Worm (Caenorhabditis elegans): ENCODE data around the gene Y51A2A.12.

The Y51A2A.12 gene

DNA sequence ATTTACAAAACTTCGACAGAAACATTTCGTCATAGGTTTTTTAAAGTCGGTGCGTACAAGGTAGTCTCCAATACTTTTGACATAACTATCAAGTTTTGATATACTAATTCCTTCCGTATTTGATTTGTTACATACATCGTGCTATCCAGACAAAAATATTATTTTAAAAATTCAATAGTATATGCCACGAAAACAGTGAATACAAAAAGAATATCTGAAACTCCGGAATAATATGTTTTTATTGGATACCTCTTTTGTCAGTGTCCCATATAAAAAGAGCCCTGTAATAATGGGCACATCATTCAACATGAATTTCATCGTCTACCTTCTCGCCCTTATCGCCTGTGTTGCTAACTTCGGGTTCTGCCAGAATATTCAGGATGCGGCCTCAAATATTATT lies at the start of gene Y51A2A.12:
Gene Y51A2A.12 (plus strand): TSS at position 301 of the 400 bp plus-strand sequence.
- TF ChIP-seq him-1 (tag; optimal IDR thresholded peaks at IDR 0.05) (no peak), dao-5 (tag; optimal IDR thresholded peaks at IDR 0.05) (no peak), W03F9.2 (tag; optimal IDR thresholded peaks at IDR 0.05) (no peak)

DNA sequence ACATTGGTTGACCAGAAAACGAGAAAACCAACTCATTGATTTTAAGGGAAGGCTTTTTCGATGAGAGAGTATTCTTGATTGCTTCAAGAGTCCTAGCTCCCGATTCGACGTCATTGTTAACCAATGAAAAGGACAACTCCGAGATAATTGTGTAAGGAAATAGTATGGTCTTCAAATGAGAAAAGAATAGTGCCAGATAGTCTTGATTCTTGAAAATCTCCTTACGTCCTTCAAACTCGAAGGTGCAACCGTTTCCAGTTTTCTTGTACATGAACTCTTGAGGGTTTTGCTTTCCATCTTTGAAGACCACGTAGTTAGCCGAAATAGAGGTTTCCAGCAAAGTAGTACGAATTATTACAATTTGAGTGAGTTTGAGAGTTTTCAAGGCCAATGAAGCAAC lies 49.2 kb upstream of the Y51A2A.12 start:
- TF ChIP-seq W03F9.2 (tag; optimal IDR thresholded peaks at IDR 0.05): no peak
- no peak for TF ChIP-seq dao-5 (tag; optimal IDR thresholded peaks at IDR 0.05)
- no peak for TF ChIP-seq him-1 (tag; optimal IDR thresholded peaks at IDR 0.05)

DNA sequence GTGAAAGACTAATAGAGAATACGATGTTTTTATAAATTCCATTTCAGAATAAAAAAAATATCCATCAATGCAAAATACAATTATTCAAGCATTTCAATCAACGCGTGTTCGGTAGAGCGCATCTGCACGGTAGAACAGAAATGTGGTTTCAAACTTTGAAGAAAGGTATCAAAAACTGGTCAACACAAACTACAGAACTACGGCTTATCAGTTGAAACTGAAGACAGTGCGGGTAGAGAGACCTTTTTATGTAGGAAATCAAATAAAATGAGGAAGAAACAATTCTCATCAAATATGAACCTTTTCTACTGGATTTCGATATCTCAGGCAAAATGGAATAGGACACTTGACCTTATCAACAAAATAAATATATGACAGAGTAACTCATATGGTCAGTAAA lies 48.0 kb upstream of the Y51A2A.12 start:
- TF ChIP-seq dao-5 (tag; optimal IDR thresholded peaks at IDR 0.05): no peak
- TF ChIP-seq W03F9.2 (tag; optimal IDR thresholded peaks at IDR 0.05): no peak
- TF ChIP-seq him-1 (tag; optimal IDR thresholded peaks at IDR 0.05): no peak

DNA sequence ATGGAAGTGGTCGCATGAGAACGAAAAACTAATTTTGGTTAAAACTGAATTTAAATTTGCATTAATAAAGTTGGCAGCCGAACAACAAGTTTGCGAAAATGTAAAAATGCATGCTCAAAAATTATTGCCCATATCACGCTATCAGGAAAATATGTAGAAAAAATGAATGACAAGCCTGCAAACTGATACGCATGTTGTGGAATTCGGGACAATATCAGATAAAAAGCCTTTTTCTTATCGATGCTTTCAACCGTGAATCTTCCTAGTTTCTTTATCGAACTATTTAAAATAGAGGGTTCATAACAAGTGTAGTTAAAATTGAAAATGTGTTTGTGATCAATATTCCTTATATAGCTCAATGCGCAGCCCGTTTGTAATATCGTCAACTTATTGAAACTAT lies 46.3 kb upstream of the Y51A2A.12 start:
- TF ChIP-seq W03F9.2 (tag; optimal IDR thresholded peaks at IDR 0.05) (no peak), dao-5 (tag; optimal IDR thresholded peaks at IDR 0.05) (no peak), him-1 (tag; optimal IDR thresholded peaks at IDR 0.05) (no peak)

DNA sequence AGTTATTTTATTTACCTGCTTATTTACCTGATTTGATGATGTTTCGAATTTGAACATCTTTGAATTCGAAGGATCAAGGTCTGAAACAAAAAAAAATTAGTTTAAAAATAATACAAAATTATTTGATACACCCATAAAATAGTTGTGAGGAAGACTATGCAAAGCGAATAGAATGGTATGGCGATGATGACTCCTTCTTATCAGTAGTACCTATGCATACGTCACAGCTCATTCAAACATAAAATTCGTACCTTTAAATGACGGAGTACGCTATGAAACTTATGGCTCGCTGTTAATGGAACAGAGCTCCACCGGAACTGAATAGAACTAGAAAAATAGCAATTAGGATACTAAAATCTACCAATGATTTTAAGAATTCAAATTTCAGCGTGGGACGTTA lies 40.2 kb upstream of the Y51A2A.12 start, which contains the start of gene R10E8.1:
Gene R10E8.1 (minus strand): TSS at position 178 of the 400 bp plus-strand sequence.
- no peak for TF ChIP-seq him-1 (tag; optimal IDR thresholded peaks at IDR 0.05)
- TF ChIP-seq dao-5 (tag; optimal IDR thresholded peaks at IDR 0.05): no peak
- TF ChIP-seq W03F9.2 (tag; optimal IDR thresholded peaks at IDR 0.05): no peak

DNA sequence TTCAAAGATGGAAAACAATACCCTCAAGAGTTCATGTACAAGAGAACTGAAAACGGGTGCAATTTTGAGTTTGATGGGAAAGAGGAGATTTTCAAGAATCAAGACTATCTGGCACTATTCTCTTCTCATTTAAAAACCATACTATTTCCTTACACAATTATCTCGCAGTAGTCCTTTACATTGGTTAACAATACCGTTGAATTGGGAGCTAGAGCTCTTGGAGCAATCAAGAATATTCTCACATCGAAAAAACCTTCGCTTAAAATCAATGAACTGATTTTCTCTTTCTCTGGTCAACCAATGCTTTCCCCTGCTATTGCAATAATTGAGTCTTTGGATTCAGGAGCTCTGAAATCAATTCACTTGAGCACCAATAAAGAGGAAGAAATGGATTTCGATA lies 38.9 kb upstream of the Y51A2A.12 start, which contains the start of gene R10E8.2:
Gene R10E8.2 (plus strand): TSS at position 301 of the 400 bp plus-strand sequence.
- TF ChIP-seq W03F9.2 (tag; optimal IDR thresholded peaks at IDR 0.05) (no peak), dao-5 (tag; optimal IDR thresholded peaks at IDR 0.05) (no peak), him-1 (tag; optimal IDR thresholded peaks at IDR 0.05) (no peak)

DNA sequence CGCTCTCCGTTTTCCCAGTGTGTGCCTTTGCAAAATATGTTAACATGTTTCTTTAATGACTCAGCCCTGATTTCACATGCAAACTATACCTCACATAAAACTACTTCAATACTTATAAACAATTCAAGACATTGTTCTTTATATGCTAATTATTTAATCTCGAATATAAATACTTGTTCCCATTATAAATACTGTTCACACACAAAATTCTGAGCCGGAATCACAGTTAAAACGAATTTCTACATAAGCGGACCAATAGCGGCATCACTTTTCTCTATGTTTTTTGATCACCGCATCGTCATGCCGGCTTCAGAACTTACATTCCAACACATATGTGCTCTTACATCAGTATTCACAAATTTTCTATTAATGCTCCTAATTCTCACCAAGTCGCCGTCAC lies 37.9 kb upstream of the Y51A2A.12 start, which contains the start of gene R10E8.5:
Gene R10E8.5 (plus strand): TSS at position 301 of the 400 bp plus-strand sequence.
- TF ChIP-seq dao-5 (tag; optimal IDR thresholded peaks at IDR 0.05): no peak
- no peak for TF ChIP-seq W03F9.2 (tag; optimal IDR thresholded peaks at IDR 0.05)
- no peak for TF ChIP-seq him-1 (tag; optimal IDR thresholded peaks at IDR 0.05)

DNA sequence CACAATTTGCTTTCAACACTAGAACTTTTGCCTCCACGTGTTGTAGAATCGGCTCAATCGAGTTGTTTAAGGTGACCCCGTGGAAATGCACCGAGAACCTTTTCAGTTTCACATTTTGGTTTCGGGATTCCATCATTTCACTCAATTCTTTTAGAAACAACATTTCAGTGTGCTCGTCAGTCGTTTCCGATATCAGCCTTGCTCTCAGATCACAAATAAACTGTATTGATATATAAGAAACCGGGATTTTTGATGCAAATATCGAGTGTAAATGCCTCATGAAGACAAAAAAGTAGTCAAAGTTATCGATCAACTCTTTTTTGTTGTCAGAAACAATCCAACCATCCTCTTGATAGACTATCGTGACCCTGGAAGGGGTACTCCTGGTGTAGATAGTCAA lies 26.9 kb upstream of the Y51A2A.12 start:
- TF ChIP-seq dao-5 (tag; optimal IDR thresholded peaks at IDR 0.05): no peak
- no peak for TF ChIP-seq W03F9.2 (tag; optimal IDR thresholded peaks at IDR 0.05)
- TF ChIP-seq him-1 (tag; optimal IDR thresholded peaks at IDR 0.05): no peak

DNA sequence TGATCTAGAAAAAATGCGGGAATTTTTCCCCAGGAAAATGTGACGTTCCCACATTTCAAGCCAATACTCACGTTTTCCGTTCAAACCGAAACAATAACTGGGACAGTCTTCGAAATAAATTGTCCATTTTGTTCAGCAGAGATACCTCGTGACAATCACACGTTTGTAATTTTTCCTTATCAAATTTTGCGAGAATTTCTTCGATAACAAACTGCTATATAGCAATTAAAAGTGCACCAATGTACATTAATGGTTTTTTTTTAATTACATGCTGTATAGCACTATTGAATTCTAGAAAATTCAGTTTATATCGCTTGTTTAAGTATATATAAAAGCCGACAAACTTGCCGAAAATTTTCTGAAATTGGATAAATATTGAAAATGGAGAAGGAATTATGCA lies 26.2 kb upstream of the Y51A2A.12 start, which contains the start of gene R10E8.6:
Gene R10E8.6 (minus strand): TSS at position 154 of the 400 bp plus-strand sequence.
- TF ChIP-seq dao-5 (tag; optimal IDR thresholded peaks at IDR 0.05) (no peak), him-1 (tag; optimal IDR thresholded peaks at IDR 0.05) (no peak), W03F9.2 (tag; optimal IDR thresholded peaks at IDR 0.05) (no peak)

DNA sequence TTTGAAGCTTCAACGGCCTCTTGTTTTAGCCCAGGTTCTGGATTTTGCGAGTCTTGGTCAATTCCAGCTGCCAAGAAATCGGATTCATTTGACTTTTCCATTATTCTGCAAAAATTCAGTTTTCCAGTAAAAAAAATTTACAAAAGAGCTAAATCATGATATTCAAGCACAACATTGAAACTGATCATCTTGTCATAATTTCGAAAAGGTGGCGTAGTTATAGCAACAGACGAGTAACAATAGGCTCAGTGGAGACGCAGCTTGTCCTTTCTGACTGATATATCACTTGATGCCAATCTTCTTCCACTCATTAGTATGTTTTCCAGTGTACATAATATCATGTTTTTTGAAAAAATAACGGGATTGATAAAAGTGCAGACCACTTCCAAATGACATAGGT lies 23.7 kb upstream of the Y51A2A.12 start, which contains the start of gene fbxa-213:
Gene fbxa-213 (minus strand): TSS at position 101 of the 400 bp plus-strand sequence.
- no peak for TF ChIP-seq him-1 (tag; optimal IDR thresholded peaks at IDR 0.05)
- TF ChIP-seq W03F9.2 (tag; optimal IDR thresholded peaks at IDR 0.05): no peak
- no peak for TF ChIP-seq dao-5 (tag; optimal IDR thresholded peaks at IDR 0.05)

DNA sequence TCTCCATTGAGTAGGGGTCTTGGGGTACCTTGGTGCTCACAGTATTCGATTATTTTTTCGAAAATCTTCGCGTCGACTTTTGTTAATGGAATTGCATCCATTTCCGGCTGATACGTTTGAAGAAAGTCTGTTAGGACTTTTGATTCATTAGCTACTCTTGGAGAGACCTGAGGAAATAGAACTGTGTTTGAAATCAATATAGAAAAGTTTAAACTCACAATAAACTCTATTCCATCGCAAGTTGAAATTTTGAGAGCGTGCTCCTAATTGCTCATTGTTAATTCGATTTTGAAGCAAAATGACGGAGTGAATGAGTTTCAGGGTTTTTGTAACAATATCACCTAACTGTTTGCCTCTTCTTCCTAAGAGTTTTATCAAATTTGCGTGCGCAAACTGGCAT lies 22.5 kb upstream of the Y51A2A.12 start, which contains the start of gene skr-6:
Gene skr-6 (minus strand): TSS at position 101 of the 400 bp plus-strand sequence.
- no peak for TF ChIP-seq dao-5 (tag; optimal IDR thresholded peaks at IDR 0.05)
- no peak for TF ChIP-seq W03F9.2 (tag; optimal IDR thresholded peaks at IDR 0.05)
- TF ChIP-seq him-1 (tag; optimal IDR thresholded peaks at IDR 0.05): no peak

DNA sequence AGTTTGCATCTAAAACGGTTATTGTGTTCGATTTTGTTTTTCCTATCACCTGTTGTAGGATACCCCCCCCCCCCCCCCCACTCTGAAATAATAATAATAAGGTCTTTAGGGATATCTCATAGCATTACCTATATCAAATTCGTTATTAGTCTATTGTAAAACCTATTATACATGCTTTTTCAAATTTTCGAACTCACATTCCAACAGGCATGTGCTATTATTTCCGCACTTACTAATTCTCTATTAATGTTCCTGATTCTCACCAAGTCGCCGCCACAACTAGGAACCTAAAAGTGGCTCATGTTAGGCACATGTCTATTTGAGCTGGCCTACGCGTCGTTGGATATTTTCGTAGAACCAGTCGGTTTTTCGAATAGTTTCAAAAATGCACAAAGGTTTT lies 22.0 kb upstream of the Y51A2A.12 start, which contains the start of gene Y37H2C.4:
Gene Y37H2C.4 (plus strand): TSS at position 301 of the 400 bp plus-strand sequence.
- TF ChIP-seq him-1 (tag; optimal IDR thresholded peaks at IDR 0.05) (no peak), W03F9.2 (tag; optimal IDR thresholded peaks at IDR 0.05) (no peak), dao-5 (tag; optimal IDR thresholded peaks at IDR 0.05) (no peak)

DNA sequence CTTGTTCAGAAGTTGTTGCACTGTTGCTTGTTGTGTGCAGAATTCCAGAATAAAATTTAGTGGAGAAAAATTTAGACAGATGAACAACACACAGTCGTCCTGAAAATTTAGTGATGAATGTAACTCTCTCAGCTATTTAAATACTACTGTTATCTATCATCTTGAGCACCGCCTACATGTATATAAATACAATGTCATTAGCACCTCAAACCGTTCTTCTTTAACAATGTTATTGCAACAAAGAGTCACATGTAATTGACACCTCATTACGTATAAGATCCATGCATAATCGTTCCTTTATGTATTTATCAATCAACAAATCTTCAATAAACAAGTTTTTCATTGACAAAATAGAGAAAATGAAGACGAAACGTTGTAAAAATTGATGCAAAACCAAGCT lies 11.6 kb upstream of the Y51A2A.12 start, which contains the start of gene Y51A2A.16:
Gene Y51A2A.16 (minus strand): TSS at position 101 of the 400 bp plus-strand sequence.
- no peak for TF ChIP-seq dao-5 (tag; optimal IDR thresholded peaks at IDR 0.05)
- TF ChIP-seq W03F9.2 (tag; optimal IDR thresholded peaks at IDR 0.05): no peak
- no peak for TF ChIP-seq him-1 (tag; optimal IDR thresholded peaks at IDR 0.05)

DNA sequence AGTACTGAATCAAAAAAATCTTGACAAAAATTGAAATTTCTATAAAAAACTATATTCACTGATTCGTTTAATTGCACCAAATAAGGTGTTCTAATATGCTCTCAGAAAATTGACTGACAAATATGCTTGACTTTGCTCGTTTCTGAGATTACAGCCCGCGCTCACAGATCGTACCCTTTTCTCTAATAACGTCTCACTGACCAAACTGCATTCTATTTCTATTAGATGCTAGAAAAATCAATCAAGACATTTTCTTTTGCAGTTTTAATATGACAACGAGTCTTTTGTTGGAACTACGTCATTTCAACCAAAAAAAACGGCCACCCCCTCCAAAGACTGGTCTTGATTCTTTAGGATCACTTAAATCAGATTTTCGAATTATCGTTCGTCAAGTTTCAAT lies 9.8 kb upstream of the Y51A2A.12 start, which contains the start of gene clec-247:
Gene clec-247 (plus strand): TSS at position 301 of the 400 bp plus-strand sequence.
- TF ChIP-seq W03F9.2 (tag; optimal IDR thresholded peaks at IDR 0.05): no peak

DNA sequence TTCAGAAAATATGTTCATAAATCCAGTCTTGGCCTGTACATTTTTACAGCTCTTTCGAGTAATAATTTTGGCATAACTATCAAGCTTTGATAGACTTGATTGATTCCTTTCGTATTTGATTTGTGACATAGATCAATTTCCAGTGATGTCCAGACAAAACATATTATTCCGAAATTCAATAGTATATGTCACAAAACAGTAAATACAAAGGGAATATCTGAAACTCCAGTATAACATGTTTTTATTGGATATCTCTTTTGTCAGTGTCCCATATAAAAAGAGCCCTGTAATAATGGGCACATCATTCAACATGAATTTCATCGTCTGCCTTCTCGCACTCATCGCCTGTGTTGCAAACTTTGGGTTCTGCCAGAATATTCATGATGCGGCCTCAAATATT lies 1.8 kb upstream of the Y51A2A.12 start, which contains the start of gene Y51A2A.4:
Gene Y51A2A.4 (plus strand): TSS at position 301 of the 400 bp plus-strand sequence.
- no peak for TF ChIP-seq W03F9.2 (tag; optimal IDR thresholded peaks at IDR 0.05)
- no peak for TF ChIP-seq him-1 (tag; optimal IDR thresholded peaks at IDR 0.05)
- TF ChIP-seq dao-5 (tag; optimal IDR thresholded peaks at IDR 0.05): no peak
